Worm (Caenorhabditis elegans): ENCODE measurements around the gene coh-1.

The coh-1 gene

DNA sequence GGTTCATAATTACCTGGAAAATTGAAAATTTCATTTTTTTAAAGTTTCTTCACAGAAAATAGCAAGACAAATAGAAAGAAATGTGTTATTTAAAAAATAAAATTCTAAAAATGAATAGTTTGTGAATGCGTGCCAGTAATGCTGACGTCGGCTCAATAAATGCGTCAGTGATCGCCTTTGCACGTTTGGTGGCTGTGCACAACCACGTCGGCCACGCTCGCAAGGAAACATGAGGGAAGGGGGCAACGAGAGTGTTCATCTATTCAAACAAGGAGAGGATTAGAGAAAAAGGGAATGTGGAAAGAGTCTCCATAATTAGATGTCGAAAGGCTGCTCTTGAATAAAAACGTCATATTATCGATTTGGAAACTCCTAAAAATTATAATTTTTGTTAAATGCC lies 26.2 kb upstream of the coh-1 start, which contains the start of gene uggt-1:
TSS of gene uggt-1 (minus strand) at position 13 of the 400 bp plus-strand sequence.
- peak; percentile 1 for TF ChIP-seq zip-8 (tag; optimal IDR thresholded peaks at IDR 0.05)
- TF ChIP-seq nhr-12 (tag; optimal IDR thresholded peaks at IDR 0.05): no peak
- TF ChIP-seq lsy-2 (tag; optimal IDR thresholded peaks at IDR 0.05): peak; percentile 77
- TF ChIP-seq pha-4 (tag; optimal IDR thresholded peaks at IDR 0.05): peak; percentile 62
- TF ChIP-seq nhr-2 (tag; optimal IDR thresholded peaks at IDR 0.05): no peak
- TF ChIP-seq bed-3 (GFP tag; optimal IDR thresholded peaks at IDR 0.05): no peak
- peak; percentile 28 for TF ChIP-seq tbx-8 (GFP tag; optimal IDR thresholded peaks at IDR 0.05)
- TF ChIP-seq drap-1 (GFP tag; optimal IDR thresholded peaks at IDR 0.05): peak; percentile 45
- TF ChIP-seq ztf-11 (tag; optimal IDR thresholded peaks at IDR 0.05): no peak
- TF ChIP-seq lin-13 (tag; optimal IDR thresholded peaks at IDR 0.05): peak; percentile 90
- peak; percentile 95 for TF ChIP-seq ces-1 (GFP tag; optimal IDR thresholded peaks at IDR 0.05)
- TF ChIP-seq ham-2 (GFP tag; optimal IDR thresholded peaks at IDR 0.05): no peak
- TF ChIP-seq flh-1 (GFP tag; optimal IDR thresholded peaks at IDR 0.05): peak; percentile 13
- peak; percentile 37 for TF ChIP-seq hlh-1 (tag; optimal IDR thresholded peaks at IDR 0.05)
- no peak for TF ChIP-seq nhr-28 (tag; optimal IDR thresholded peaks at IDR 0.05)
- peak; percentile 75 for TF ChIP-seq cnd-1 (tag; optimal IDR thresholded peaks at IDR 0.05)
- no peak for TF ChIP-seq blmp-1 (tag; optimal IDR thresholded peaks at IDR 0.05)
- peak; percentile 48 for TF ChIP-seq ceh-83 (GFP tag; optimal IDR thresholded peaks at IDR 0.05)
- no peak for TF ChIP-seq unc-39 (tag; optimal IDR thresholded peaks at IDR 0.05)
- no peak for TF ChIP-seq mab-5 (tag; optimal IDR thresholded peaks at IDR 0.05)
- peak; percentile 40 for TF ChIP-seq nhr-237 (tag; optimal IDR thresholded peaks at IDR 0.05)
- TF ChIP-seq mep-1 (tag; optimal IDR thresholded peaks at IDR 0.05): peak; percentile 92
- TF ChIP-seq elt-3 (tag; optimal IDR thresholded peaks at IDR 0.05): no peak
- TF ChIP-seq unc-120 (tag; optimal IDR thresholded peaks at IDR 0.05; ENCODE audit: poor library complexity, severe bottlenecking): peak; percentile 55
- no peak for TF ChIP-seq lin-32 (GFP tag; optimal IDR thresholded peaks at IDR 0.05)
- TF ChIP-seq nhr-76 (tag; optimal IDR thresholded peaks at IDR 0.05): no peak
- peak; percentile 19 for TF ChIP-seq ceh-43 (GFP tag; optimal IDR thresholded peaks at IDR 0.05)
- peak; percentile 59 for TF ChIP-seq M03D4.4 (tag; optimal IDR thresholded peaks at IDR 0.05)
- peak; percentile 36 for TF ChIP-seq ceh-39 (tag; optimal IDR thresholded peaks at IDR 0.05)
- no peak for TF ChIP-seq elt-1 (tag; optimal IDR thresholded peaks at IDR 0.05; ENCODE audit: borderline replicate concordance, insufficient read depth)

DNA sequence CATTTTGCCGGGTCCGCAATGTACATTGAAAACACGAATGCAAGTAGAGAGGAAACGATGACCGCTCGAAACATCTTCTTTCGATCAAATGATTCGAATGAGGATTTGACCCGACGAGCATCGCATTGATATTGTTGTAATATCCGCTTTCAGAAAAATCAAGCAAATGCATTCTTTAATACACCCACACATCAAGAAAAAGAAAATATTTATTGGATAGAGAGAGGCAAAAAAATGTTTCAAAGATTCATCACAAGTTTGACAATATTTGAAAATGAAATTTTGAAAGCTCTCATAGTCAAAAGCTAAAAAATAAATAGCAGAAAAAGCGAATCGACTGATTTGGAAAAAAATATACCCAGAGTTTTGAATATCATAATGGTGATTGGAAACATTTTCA lies 20.7 kb upstream of the coh-1 start, which contains the start of gene try-14:
TSS of gene try-14 (minus strand) at position 101 of the 400 bp plus-strand sequence.
- TF ChIP-seq ces-1 (GFP tag; optimal IDR thresholded peaks at IDR 0.05): no peak

DNA sequence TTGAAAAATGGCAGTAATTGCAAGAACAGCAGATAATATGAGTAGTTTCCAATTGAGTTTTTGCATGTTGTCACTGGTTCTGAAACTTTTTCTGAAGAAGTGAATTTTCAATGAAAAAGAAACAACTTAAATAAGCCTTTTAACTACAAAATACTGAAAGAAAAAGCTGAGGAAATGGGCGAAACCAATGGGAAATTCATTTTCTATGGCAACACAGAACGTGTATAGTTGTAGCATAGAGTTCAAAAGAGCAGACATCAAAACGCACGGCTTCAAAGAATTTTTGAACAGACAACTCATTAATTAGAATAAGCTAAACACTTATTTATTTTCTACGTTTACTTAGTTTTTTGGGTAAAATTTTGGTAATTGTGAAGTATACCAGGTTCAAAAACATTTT lies 18.2 kb upstream of the coh-1 start, which contains the start of gene F48E3.2:
TSS of gene F48E3.2 (minus strand) at position 101 of the 400 bp plus-strand sequence.
- TF ChIP-seq ceh-39 (tag; optimal IDR thresholded peaks at IDR 0.05): no peak
- TF ChIP-seq elt-1 (tag; optimal IDR thresholded peaks at IDR 0.05; ENCODE audit: borderline replicate concordance, insufficient read depth): no peak
- TF ChIP-seq mep-1 (tag; optimal IDR thresholded peaks at IDR 0.05): no peak
- TF ChIP-seq ztf-11 (tag; optimal IDR thresholded peaks at IDR 0.05): no peak
- no peak for TF ChIP-seq zip-8 (tag; optimal IDR thresholded peaks at IDR 0.05)
- no peak for TF ChIP-seq unc-62 (GFP tag; optimal IDR thresholded peaks at IDR 0.05)
- TF ChIP-seq lsy-2 (tag; optimal IDR thresholded peaks at IDR 0.05): no peak
- TF ChIP-seq nhr-2 (tag; optimal IDR thresholded peaks at IDR 0.05): no peak
- TF ChIP-seq M03D4.4 (tag; optimal IDR thresholded peaks at IDR 0.05): no peak
- no peak for TF ChIP-seq unc-39 (tag; optimal IDR thresholded peaks at IDR 0.05)
- no peak for TF ChIP-seq mls-2 (tag; optimal IDR thresholded peaks at IDR 0.05)
- TF ChIP-seq sem-2 (GFP tag; optimal IDR thresholded peaks at IDR 0.05): no peak
- TF ChIP-seq blmp-1 (tag; optimal IDR thresholded peaks at IDR 0.05): no peak

- TF ChIP-seq lsy-2 (tag; optimal IDR thresholded peaks at IDR 0.05): no peak
- no peak for TF ChIP-seq ceh-39 (tag; optimal IDR thresholded peaks at IDR 0.05)
- no peak for TF ChIP-seq tbx-8 (GFP tag; optimal IDR thresholded peaks at IDR 0.05)
- TF ChIP-seq ztf-11 (tag; optimal IDR thresholded peaks at IDR 0.05): no peak
- TF ChIP-seq ceh-83 (GFP tag; optimal IDR thresholded peaks at IDR 0.05): no peak
- TF ChIP-seq nhr-28 (tag; optimal IDR thresholded peaks at IDR 0.05): no peak
- no peak for TF ChIP-seq mls-2 (tag; optimal IDR thresholded peaks at IDR 0.05)
- TF ChIP-seq ceh-43 (GFP tag; optimal IDR thresholded peaks at IDR 0.05): no peak
- TF ChIP-seq sem-2 (GFP tag; optimal IDR thresholded peaks at IDR 0.05): no peak
- no peak for TF ChIP-seq ham-2 (GFP tag; optimal IDR thresholded peaks at IDR 0.05)
- no peak for TF ChIP-seq hlh-1 (tag; optimal IDR thresholded peaks at IDR 0.05)
These were observed 16.7 kb upstream of the coh-1 start for ce11 chrX:7491521-7491920.

Measured in whole organism, mixed stage, embryonic.